Worm (Caenorhabditis elegans): ENCODE results near the gene ifd-1.

Gene ifd-1

DNA sequence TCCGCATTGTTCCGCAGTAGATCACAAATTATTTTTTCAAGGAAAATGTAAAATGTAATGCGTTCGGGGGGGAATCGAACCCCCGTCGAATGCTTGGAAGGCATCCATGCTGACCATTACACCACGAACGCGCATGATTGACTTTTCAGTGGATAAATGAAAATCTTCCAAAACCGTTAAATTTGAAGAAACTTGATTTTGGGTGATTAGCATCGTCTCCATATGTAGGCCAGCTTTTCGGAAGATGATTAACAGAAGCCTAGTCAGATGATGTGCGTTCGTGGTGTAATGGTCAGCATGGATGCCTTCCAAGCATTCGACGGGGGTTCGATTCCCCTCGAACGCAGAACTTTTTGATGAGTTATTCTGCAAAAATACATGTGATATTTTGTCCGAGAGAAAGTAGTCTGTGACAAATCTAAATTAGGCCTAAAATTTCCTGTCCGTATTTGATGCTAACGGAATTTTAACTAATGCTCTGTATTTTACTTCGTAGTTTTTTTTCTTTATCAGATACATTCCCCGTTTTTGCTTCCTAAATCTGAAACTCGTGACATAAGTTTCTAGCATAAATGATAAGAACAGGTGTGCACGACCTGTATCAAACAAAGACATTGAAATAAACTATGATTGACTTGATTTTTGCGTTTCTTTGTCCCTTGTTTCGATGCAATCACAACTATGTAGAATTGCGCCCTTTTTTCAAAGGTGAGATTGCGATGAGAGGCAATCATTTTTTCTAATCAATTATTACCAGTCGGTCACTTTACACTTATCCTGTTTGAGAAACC lies 22.4 kb upstream of the ifd-1 start, which contains the start of gene C28G1.10:
TSS of gene C28G1.10 (plus strand) at position 676 of the 791 bp plus-strand sequence.
- TF ChIP-seq ceh-13 (GFP tag; optimal IDR thresholded peaks at IDR 0.05) (no peak), hmbx-1 (tag; optimal IDR thresholded peaks at IDR 0.05) (no peak), flt-1 (GFP tag; IDR thresholded peaks at IDR 0.05) (no peak), tra-4 (tag; optimal IDR thresholded peaks at IDR 0.05) (no peak), hnd-1 (tag; optimal IDR thresholded peaks at IDR 0.05) (no peak), aly-1 (tag; optimal IDR thresholded peaks at IDR 0.05) (no peak), F13C5.2 (tag; optimal IDR thresholded peaks at IDR 0.05) (no peak), ceh-36 (tag; optimal IDR thresholded peaks at IDR 0.05) (no peak), pes-1 (GFP tag; IDR thresholded peaks at IDR 0.05) (no peak), tbx-11 (GFP tag; IDR thresholded peaks at IDR 0.05) (no peak), B0310.2 (tag; optimal IDR thresholded peaks at IDR 0.05) (no peak), sea-1 (GFP tag; conservative IDR thresholded peaks at IDR 0.05) (no peak), ets-7 (tag; optimal IDR thresholded peaks at IDR 0.05) (no peak), hmg-4 (GFP tag; optimal IDR thresholded peaks at IDR 0.05) (no peak), scrt-1 (GFP tag; IDR thresholded peaks at IDR 0.05) (no peak), ama-1 (optimal IDR thresholded peaks at IDR 0.05) (no peak), tbx-37 (GFP tag; conservative IDR thresholded peaks at IDR 0.05) (no peak)

DNA sequence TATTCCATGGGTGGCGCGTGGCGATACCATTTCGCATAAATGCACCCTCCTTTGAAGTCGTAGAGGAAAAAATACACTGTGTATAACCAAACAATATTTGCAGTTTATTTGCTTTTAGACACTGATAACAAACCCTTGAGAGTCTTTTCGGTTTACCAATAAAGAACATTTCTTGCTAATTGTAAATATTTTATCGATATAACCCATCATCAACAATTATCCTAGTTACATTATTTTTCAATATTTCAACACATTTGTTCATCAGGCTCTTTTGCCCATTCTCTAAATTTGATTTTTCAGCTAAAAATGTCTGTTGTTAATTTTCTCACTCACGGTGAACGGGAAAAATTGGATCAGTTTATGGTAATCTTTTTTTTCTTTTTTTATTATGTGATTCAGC lies 19.7 kb upstream of the ifd-1 start, which contains the start of gene ubc-23:
TSS of gene ubc-23 (plus strand) at position 301 of the 400 bp plus-strand sequence.
- TF ChIP-seq tra-4 (tag; optimal IDR thresholded peaks at IDR 0.05) = no peak
- TF ChIP-seq hmg-4 (GFP tag; optimal IDR thresholded peaks at IDR 0.05) = no peak
- TF ChIP-seq ceh-13 (GFP tag; optimal IDR thresholded peaks at IDR 0.05) = no peak
- no peak for TF ChIP-seq scrt-1 (GFP tag; IDR thresholded peaks at IDR 0.05)
- TF ChIP-seq ama-1 (optimal IDR thresholded peaks at IDR 0.05) = no peak
- TF ChIP-seq ets-7 (tag; optimal IDR thresholded peaks at IDR 0.05) = no peak

DNA sequence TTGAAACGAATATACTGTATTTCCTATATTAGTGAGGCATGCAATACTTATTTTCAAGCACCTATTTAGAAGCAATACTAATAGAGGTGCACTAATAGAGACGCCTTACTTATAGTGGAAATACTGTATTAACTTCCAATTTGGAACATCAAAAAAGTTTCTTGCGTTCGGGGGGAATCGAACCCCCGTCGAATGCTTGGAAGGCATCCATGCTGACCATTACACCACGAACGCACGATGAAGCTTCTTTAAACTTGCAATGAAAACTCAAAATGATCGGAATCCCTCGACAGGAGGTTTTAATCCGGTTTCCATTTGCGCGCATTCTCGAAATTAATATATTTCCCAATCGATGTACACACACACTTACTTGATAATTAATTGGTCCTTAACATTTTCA lies 13.9 kb upstream of the ifd-1 start:
- TF ChIP-seq sea-1 (GFP tag; conservative IDR thresholded peaks at IDR 0.05) = no peak

DNA sequence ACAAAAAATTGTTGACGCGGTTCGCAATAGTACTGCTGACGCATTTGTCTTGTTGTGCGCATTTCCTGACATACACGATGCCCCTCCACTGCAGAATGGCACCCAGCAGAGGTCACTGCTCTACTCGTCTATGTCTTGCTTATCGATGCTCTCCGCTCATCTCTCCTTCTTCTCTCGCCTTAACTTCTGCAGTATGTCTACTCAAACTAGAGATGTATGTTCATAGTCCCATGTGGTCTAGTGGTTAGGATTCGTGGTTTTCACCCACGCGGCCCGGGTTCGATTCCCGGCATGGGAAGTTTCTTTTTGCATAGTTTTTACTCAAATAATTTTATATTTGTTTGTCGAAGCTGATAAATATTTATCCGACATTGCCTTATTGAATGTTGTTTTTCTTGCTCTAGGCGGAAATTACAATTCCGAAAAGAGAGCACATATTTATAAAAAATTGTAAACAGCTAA lies 11.7 kb upstream of the ifd-1 start, which contains the start of gene C28G1.2:
TSS of gene C28G1.2 (plus strand) at position 130 of the 462 bp plus-strand sequence.
- TF ChIP-seq tbx-11 (GFP tag; IDR thresholded peaks at IDR 0.05) = peak; percentile 95
- TF ChIP-seq ceh-13 (GFP tag; optimal IDR thresholded peaks at IDR 0.05) = peak; percentile 96
- TF ChIP-seq hmg-4 (GFP tag; optimal IDR thresholded peaks at IDR 0.05) = peak; percentile 99
- TF ChIP-seq tra-4 (tag; optimal IDR thresholded peaks at IDR 0.05) = peak; percentile 95
- peak; percentile 99 for TF ChIP-seq scrt-1 (GFP tag; IDR thresholded peaks at IDR 0.05)
- peak; percentile 86 for TF ChIP-seq hmbx-1 (tag; optimal IDR thresholded peaks at IDR 0.05)
- peak; percentile 94 for TF ChIP-seq hnd-1 (tag; optimal IDR thresholded peaks at IDR 0.05)
- TF ChIP-seq pes-1 (GFP tag; IDR thresholded peaks at IDR 0.05) = peak; percentile 97
- TF ChIP-seq aly-1 (tag; optimal IDR thresholded peaks at IDR 0.05) = peak; percentile 93
- TF ChIP-seq tbx-37 (GFP tag; conservative IDR thresholded peaks at IDR 0.05) = peak; percentile 99
- peak; percentile 96 for TF ChIP-seq B0310.2 (tag; optimal IDR thresholded peaks at IDR 0.05)
- TF ChIP-seq sea-1 (GFP tag; conservative IDR thresholded peaks at IDR 0.05) = peak; percentile 98
- no peak for TF ChIP-seq ama-1 (optimal IDR thresholded peaks at IDR 0.05)
- peak; percentile 98 for TF ChIP-seq F13C5.2 (tag; optimal IDR thresholded peaks at IDR 0.05)
- TF ChIP-seq flt-1 (GFP tag; IDR thresholded peaks at IDR 0.05) = peak; percentile 98
- peak; percentile 89 for TF ChIP-seq ets-7 (tag; optimal IDR thresholded peaks at IDR 0.05)
- TF ChIP-seq ceh-36 (tag; optimal IDR thresholded peaks at IDR 0.05) = peak; percentile 96

DNA sequence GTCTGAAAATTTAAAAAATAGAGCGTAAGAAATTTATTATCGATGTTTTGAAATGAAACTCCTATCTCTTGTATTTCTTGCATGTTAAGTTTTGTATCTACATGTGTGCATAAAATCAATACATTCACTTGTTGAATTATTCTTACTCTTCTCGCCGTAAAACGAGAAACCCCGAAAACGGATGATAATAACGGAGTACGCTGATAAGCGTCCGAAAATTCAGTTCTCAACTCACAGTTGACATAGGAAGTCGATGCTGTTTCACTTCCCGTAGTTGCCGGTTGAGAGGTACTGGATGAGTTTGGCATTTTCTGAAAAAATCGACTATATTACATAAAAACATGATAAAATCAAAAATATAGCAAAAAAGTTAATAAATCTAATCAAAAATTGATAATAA lies 11.2 kb upstream of the ifd-1 start, which contains the start of gene sec-15:
TSS of gene sec-15 (minus strand) at position 311 of the 400 bp plus-strand sequence.
- TF ChIP-seq tbx-11 (GFP tag; IDR thresholded peaks at IDR 0.05) (no peak), ceh-13 (GFP tag; optimal IDR thresholded peaks at IDR 0.05) (no peak), hmbx-1 (tag; optimal IDR thresholded peaks at IDR 0.05) (no peak), ama-1 (optimal IDR thresholded peaks at IDR 0.05) (no peak), ceh-36 (tag; optimal IDR thresholded peaks at IDR 0.05) (no peak), tbx-37 (GFP tag; conservative IDR thresholded peaks at IDR 0.05) (no peak), B0310.2 (tag; optimal IDR thresholded peaks at IDR 0.05) (no peak), flt-1 (GFP tag; IDR thresholded peaks at IDR 0.05) (no peak), scrt-1 (GFP tag; IDR thresholded peaks at IDR 0.05) (no peak), pes-1 (GFP tag; IDR thresholded peaks at IDR 0.05) (no peak), aly-1 (tag; optimal IDR thresholded peaks at IDR 0.05) (no peak), F13C5.2 (tag; optimal IDR thresholded peaks at IDR 0.05) (no peak), sea-1 (GFP tag; conservative IDR thresholded peaks at IDR 0.05) (no peak), tra-4 (tag; optimal IDR thresholded peaks at IDR 0.05) (no peak), hmg-4 (GFP tag; optimal IDR thresholded peaks at IDR 0.05) (no peak), ets-7 (tag; optimal IDR thresholded peaks at IDR 0.05) (no peak), hnd-1 (tag; optimal IDR thresholded peaks at IDR 0.05) (no peak)

DNA sequence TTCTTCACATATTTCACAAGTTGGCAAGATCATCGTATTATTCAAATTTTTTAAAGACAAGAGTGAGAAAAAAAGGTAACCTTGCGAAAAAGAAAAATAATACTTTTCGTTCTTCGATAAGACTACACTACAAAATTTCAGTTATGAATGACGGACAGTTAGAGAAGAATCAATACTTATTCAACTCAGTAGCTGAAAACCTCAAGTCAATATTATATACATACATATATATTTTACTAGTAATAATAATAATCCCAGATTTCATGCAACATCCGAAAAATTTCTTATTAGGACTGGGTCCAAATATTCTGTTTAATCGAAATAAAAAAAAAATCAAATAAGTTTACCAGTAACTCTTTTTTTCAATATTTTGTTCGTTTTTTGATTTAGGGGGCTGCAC lies 6.9 kb upstream of the ifd-1 start, which contains the start of gene C28G1.6:
TSS of gene C28G1.6 (minus strand) at position 101 of the 400 bp plus-strand sequence.
- no peak for TF ChIP-seq scrt-1 (GFP tag; IDR thresholded peaks at IDR 0.05)
- no peak for TF ChIP-seq ceh-13 (GFP tag; optimal IDR thresholded peaks at IDR 0.05)
- no peak for TF ChIP-seq B0310.2 (tag; optimal IDR thresholded peaks at IDR 0.05)
- no peak for TF ChIP-seq pes-1 (GFP tag; IDR thresholded peaks at IDR 0.05)
- no peak for TF ChIP-seq ama-1 (optimal IDR thresholded peaks at IDR 0.05)
- TF ChIP-seq tbx-37 (GFP tag; conservative IDR thresholded peaks at IDR 0.05) = no peak

DNA sequence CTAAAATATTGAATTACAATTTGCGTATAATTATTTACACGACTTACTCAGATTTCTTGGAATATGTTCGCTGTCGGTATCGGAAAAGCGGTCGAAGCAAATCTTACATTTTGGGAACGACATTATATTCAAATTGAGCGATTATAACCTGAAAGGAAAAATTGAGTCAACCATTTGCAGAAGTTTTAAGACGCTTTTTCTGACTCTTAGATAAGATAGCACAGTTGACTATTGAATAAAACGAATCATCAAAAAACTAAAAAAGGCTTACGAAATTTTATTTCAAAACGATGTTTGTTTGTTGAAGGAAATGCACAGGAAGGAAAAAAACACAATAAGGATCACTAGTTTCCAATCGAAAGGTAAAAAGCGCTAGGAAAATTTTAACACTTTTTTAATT lies 4.1 kb upstream of the ifd-1 start, which contains the start of gene rcs-1:
TSS of gene rcs-1 (minus strand) at position 176 of the 400 bp plus-strand sequence.
- TF ChIP-seq aly-1 (tag; optimal IDR thresholded peaks at IDR 0.05) = no peak
- no peak for TF ChIP-seq flt-1 (GFP tag; IDR thresholded peaks at IDR 0.05)
- TF ChIP-seq hmbx-1 (tag; optimal IDR thresholded peaks at IDR 0.05) = no peak
- TF ChIP-seq pes-1 (GFP tag; IDR thresholded peaks at IDR 0.05) = no peak
- no peak for TF ChIP-seq ceh-36 (tag; optimal IDR thresholded peaks at IDR 0.05)
- TF ChIP-seq B0310.2 (tag; optimal IDR thresholded peaks at IDR 0.05) = no peak
- TF ChIP-seq tbx-37 (GFP tag; conservative IDR thresholded peaks at IDR 0.05) = no peak

Data from whole organism, early embryonic.